Worm (Caenorhabditis elegans) whole organism, L4 larva: ENCODE data around the gene C25F9.12.

Source experiments
- ZK337.2 ChIP-seq: fragments of 200-800 bp; sonication (Bioruptor generic); IDR thresholded peaks from 2 replicates; pipeline ENCODE4 v1.3.6; 2022; ENCODE audit warnings: missing genetic modification reagents, missing genetic modification characterization, missing compliant biosample characterization
- ZK546.5 ChIP-seq, 2 experiments: sonication (generic microtip); optimal IDR thresholded peaks; 2 replicates each; lab custom pipeline; 2017; ENCODE audit warnings: missing biosample characterization in 2 of 2, missing genetic modification characterization in 2 of 2
- aha-1 ChIP-seq: fragments of 150-350 bp; peaks from one replicate; lab custom pipeline; 2014; ENCODE audit warnings: missing biosample characterization, missing genetic modification characterization
- aly-2 ChIP-seq: sonication (generic microtip); optimal IDR thresholded peaks from 2 replicates; lab custom pipeline; 2018; ENCODE audit warnings: missing biosample characterization, missing genetic modification characterization
- ama-1 ChIP-seq: fragments of 150-350 bp; optimal IDR thresholded peaks from 2 replicates; lab custom pipeline; 2014; ENCODE audit warnings: inconsistent platforms, mixed read lengths
- ceh-32 ChIP-seq: sonication (generic microtip); optimal IDR thresholded peaks from 2 replicates; lab custom pipeline; 2016; ENCODE audit warnings: mild to moderate bottlenecking, missing genetic modification characterization, missing compliant biosample characterization; ENCODE audit not compliant: poor library complexity
- ceh-62 ChIP-seq: sonication (generic microtip); optimal IDR thresholded peaks from 2 replicates; lab custom pipeline; 2017; ENCODE audit warnings: missing biosample characterization, missing genetic modification characterization
- ctbp-1 ChIP-seq: fragments of 200-800 bp; sonication (Bioruptor generic); IDR thresholded peaks from 2 replicates; pipeline ENCODE4 v1.3.6; 2022; ENCODE audit warnings: missing genetic modification reagents, missing genetic modification characterization, missing compliant biosample characterization
- daf-16 ChIP-seq, 3 experiments: sonication (generic microtip); optimal IDR thresholded peaks; 2 replicates each; lab custom pipeline; 2016 to 2017; ENCODE audit warnings: missing genetic modification characterization in 3 of 3, missing genetic modification reagents in 3 of 3, mild to moderate bottlenecking in 2 of 3, missing compliant biosample characterization in 2 of 3, missing biosample characterization in 1 of 3, moderate library complexity in 1 of 3
- daf-19 ChIP-seq: fragments of 200-800 bp; sonication (Bioruptor generic); conservative IDR thresholded peaks from 2 replicates; pipeline ENCODE4 v1.3.6; 2022; ENCODE audit warnings: missing genetic modification characterization, missing compliant biosample characterization
- dmd-8 ChIP-seq: fragments of 200-800 bp; sonication (Bioruptor generic); IDR thresholded peaks from 2 replicates; pipeline ENCODE4 v1.3.6; 2022; ENCODE audit warnings: missing genetic modification characterization, missing compliant biosample characterization
- dmd-9 ChIP-seq: fragments of 200-800 bp; sonication (Bioruptor generic); IDR thresholded peaks from 2 replicates; pipeline ENCODE4 v1.3.6; 2022; ENCODE audit warnings: missing genetic modification reagents, missing genetic modification characterization, missing compliant biosample characterization
- dve-1 ChIP-seq: sonication (generic microtip); optimal IDR thresholded peaks from 2 replicates; lab custom pipeline; 2017; ENCODE audit warnings: antibody characterized with exemption, mild to moderate bottlenecking, missing genetic modification characterization, missing compliant biosample characterization; ENCODE audit not compliant: insufficient read depth
- egl-43 ChIP-seq: fragments of 200-800 bp; sonication (Bioruptor generic); IDR thresholded peaks from 2 replicates; pipeline ENCODE4 v1.3.6; 2022; ENCODE audit warnings: missing genetic modification reagents, missing genetic modification characterization, missing compliant biosample characterization
- gei-8 ChIP-seq: fragments of 200-800 bp; sonication (Bioruptor generic); optimal IDR thresholded peaks from 2 replicates; lab custom pipeline; 2018; ENCODE audit warnings: mild to moderate bottlenecking, missing genetic modification characterization, missing compliant biosample characterization
- hlh-11 ChIP-seq: fragments of 200-800 bp; sonication (Bioruptor generic); optimal IDR thresholded peaks from 2 replicates; lab custom pipeline; 2018; ENCODE audit warnings: mild to moderate bottlenecking, missing genetic modification characterization, missing compliant biosample characterization
- hlh-30 ChIP-seq: sonication (generic microtip); optimal IDR thresholded peaks from 2 replicates; lab custom pipeline; 2017; ENCODE audit warnings: antibody characterized with exemption, mild to moderate bottlenecking, missing genetic modification characterization, missing compliant biosample characterization; ENCODE audit not compliant: insufficient read depth
- hmg-1.1 ChIP-seq: fragments of 200-800 bp; sonication (Bioruptor generic); IDR thresholded peaks from 2 replicates; pipeline ENCODE4 v1.3.6; 2022; ENCODE audit warnings: missing genetic modification reagents, missing genetic modification characterization, missing compliant biosample characterization
- lin-15B ChIP-seq: fragments of 150-350 bp; sonication (generic microtip); optimal IDR thresholded peaks from 3 replicates; lab custom pipeline; 2014; ENCODE audit warnings: missing biosample characterization, missing genetic modification characterization
- lin-39 ChIP-seq: fragments of 150-350 bp; optimal IDR thresholded peaks from 2 replicates; lab custom pipeline; 2014; ENCODE audit warnings: missing biosample characterization, missing genetic modification reagents, missing genetic modification characterization
- madf-5 ChIP-seq, 2 experiments: fragments of 200-800 bp; sonication (Bioruptor generic); IDR thresholded peaks; 2 replicates each; pipeline ENCODE4 v1.3.6; 2022; ENCODE audit warnings: missing compliant biosample characterization in 2 of 2, missing genetic modification characterization in 2 of 2
- mxl-2 ChIP-seq: fragments of 200-800 bp; sonication (Bioruptor generic); conservative IDR thresholded peaks from 2 replicates; pipeline ENCODE4 v1.3.6; 2022; ENCODE audit warnings: missing genetic modification reagents, missing genetic modification characterization, missing compliant biosample characterization
- mxl-3 ChIP-seq: fragments of 200-800 bp; sonication (Bioruptor generic); optimal IDR thresholded peaks from 2 replicates; lab custom pipeline; 2018; ENCODE audit warnings: mild to moderate bottlenecking, missing genetic modification characterization, missing compliant biosample characterization
- nhr-102 ChIP-seq: sonication (generic microtip); optimal IDR thresholded peaks from 2 replicates; lab custom pipeline; 2016; ENCODE audit warnings: mild to moderate bottlenecking, missing genetic modification characterization, moderate library complexity, missing compliant biosample characterization
- nhr-11 ChIP-seq: fragments of 150-350 bp; optimal IDR thresholded peaks from 2 replicates; lab custom pipeline; 2014; ENCODE audit warnings: missing biosample characterization, missing genetic modification characterization
- nhr-237 ChIP-seq: sonication (generic microtip); optimal IDR thresholded peaks from 2 replicates; lab custom pipeline; 2017; ENCODE audit warnings: missing biosample characterization, missing genetic modification characterization
- nhr-28 ChIP-seq: fragments of 150-350 bp; optimal IDR thresholded peaks from 2 replicates; lab custom pipeline; 2014; ENCODE audit warnings: missing biosample characterization, missing genetic modification characterization
- nhr-77 ChIP-seq: fragments of 150-350 bp; optimal IDR thresholded peaks from 2 replicates; lab custom pipeline; 2014; ENCODE audit warnings: missing biosample characterization, missing genetic modification characterization
- php-3 ChIP-seq: fragments of 200-800 bp; sonication (Bioruptor generic); IDR thresholded peaks from 2 replicates; pipeline ENCODE4 v1.3.6; 2022; ENCODE audit warnings: missing genetic modification reagents, missing genetic modification characterization, missing compliant biosample characterization
- pqm-1 ChIP-seq: sonication (generic microtip); optimal IDR thresholded peaks from 2 replicates; lab custom pipeline; 2017; ENCODE audit warnings: missing biosample characterization, missing genetic modification characterization
- saeg-2 ChIP-seq: fragments of 200-800 bp; sonication (Bioruptor generic); IDR thresholded peaks from 2 replicates; pipeline ENCODE4 v1.3.6; 2022; ENCODE audit warnings: missing genetic modification reagents, missing genetic modification characterization, missing compliant biosample characterization
- tra-1 ChIP-seq: fragments of 200-800 bp; sonication (Bioruptor generic); IDR thresholded peaks from 2 replicates; pipeline ENCODE4 v1.3.6; 2022; ENCODE audit warnings: missing genetic modification reagents, missing genetic modification characterization, missing compliant biosample characterization
- unc-62 ChIP-seq, 3 experiments: fragments of 150-350 bp in 1 of 3; sonication (generic microtip); optimal IDR thresholded peaks in 2 of 3; peaks in 1 of 3; 1 replicate in 1 of 3; 2 replicates in 2 of 3; lab custom pipeline; 2014 to 2017; ENCODE audit warnings: missing biosample characterization in 3 of 3, missing genetic modification characterization in 3 of 3, missing genetic modification reagents in 3 of 3, missing genotype in 1 of 3
- zfp-3 ChIP-seq: fragments of 200-800 bp; sonication (Bioruptor generic); conservative IDR thresholded peaks from 2 replicates; pipeline ENCODE4 v1.3.6; 2022; ENCODE audit warnings: missing genetic modification reagents, missing genetic modification characterization, missing compliant biosample characterization
- zip-2 ChIP-seq: fragments of 150-350 bp; optimal IDR thresholded peaks from 2 replicates; lab custom pipeline; 2014; ENCODE audit warnings: missing biosample characterization, missing genetic modification characterization

C25F9.12 gene

DNA sequence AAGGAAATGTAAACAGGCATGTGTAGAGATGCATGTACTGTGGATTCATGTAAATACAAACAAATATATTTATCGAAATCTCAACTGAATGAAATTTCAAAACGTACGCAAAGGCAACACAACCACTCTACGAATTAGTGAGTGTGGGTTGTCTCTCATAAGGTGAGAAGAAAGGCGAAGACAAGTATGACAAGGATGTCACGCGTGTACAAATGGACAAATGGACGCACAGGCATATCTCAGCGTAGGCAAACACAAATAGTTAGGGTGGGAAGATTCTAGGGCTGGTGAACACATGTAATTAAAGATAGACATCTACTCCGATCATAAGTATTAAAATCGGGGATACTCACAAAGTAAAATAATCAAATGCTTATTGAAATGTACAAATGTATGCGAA is 25.3 kb upstream of the C25F9.12 start:
- TF ChIP-seq dve-1 (no peak), nhr-11 (tag; lab: Kevin White, UChicago) (no peak), mxl-3 (peak; percentile 19), ceh-32 (tag; lab: Kevin White, UChicago) (no peak), mxl-2 (GFP tag; lab: Robert Waterston, UW) (no peak), hlh-30 (tag; lab: Kevin White, UChicago) (peak; percentile 77), egl-43 (no peak), ctbp-1 (GFP tag; lab: Robert Waterston, UW) (no peak), saeg-2 (no peak), nhr-237 (tag; lab: Kevin White, UChicago) (no peak), gei-8 (GFP tag; lab: Kevin White, UChicago) (no peak), unc-62 (GFP tag; optimal IDR thresholded peaks at IDR 0.05 in 1 of 2; lab: Kevin White, UChicago) (peak in 1 of 2 experiments; percentile 61), unc-62 (tag; optimal IDR thresholded peaks at IDR 0.05; lab: Kevin White, UChicago) (no peak), dmd-8 (GFP tag; lab: Robert Waterston, UW) (no peak), lin-15B (no peak), dmd-9 (GFP tag; lab: Robert Waterston, UW) (no peak), tra-1 (GFP tag; lab: Robert Waterston, UW) (no peak), nhr-102 (tag; lab: Kevin White, UChicago) (no peak), zip-2 (no peak), hlh-11 (peak; percentile 11), madf-5 (GFP tag; IDR thresholded peaks at IDR 0.05; lab: Robert Waterston, UW) (no peak), ama-1 (no peak)

DNA sequence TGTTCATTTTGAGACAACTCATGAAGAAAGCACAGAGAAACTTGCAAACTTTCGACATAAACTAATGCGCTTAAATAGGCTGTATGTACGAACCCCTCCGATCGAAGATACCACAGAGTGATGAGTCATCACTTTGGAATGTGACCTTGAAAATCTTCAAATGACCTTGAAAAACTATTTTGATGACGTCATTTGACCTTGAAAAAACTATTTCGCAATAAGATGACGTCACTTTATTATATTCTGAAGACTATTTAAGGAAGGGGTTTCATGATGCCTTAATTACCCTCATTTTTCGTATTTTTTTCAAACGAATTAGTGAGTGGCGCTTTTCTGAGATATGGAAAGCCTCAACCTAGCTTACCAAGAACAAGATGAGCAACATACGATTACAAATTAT is 18.4 kb upstream of the C25F9.12 start, which contains the start of gene C25F9.2:
TSS of gene C25F9.2 (plus strand) at position 341 of the 400 bp plus-strand sequence.
- TF ChIP-seq aha-1 (tag; lab: Kevin White, UChicago) (no peak), nhr-77 (tag; lab: Kevin White, UChicago) (no peak), aly-2 (tag; lab: Kevin White, UChicago) (no peak), daf-19 (GFP tag; lab: Robert Waterston, UW) (no peak), dmd-9 (GFP tag; lab: Robert Waterston, UW) (no peak), ZK337.2 (GFP tag; lab: Robert Waterston, UW) (no peak)

DNA sequence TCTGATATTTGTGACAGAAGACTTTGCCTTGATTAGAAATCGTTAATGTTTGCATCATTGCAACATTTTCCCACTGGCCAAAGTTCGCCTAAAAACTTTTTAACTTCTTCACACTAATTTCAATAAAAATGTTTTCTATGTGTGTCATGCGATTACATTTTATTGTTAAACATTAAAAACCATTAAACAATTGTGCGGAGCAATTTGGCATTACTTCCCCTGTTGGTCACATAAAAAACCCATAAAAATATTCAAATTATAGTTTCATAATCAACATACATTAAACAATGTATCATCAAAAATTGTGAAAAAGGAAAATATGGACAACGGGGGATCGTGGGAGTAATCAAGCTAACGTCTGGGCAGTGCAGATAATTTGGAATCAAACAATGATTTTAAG is 16.5 kb upstream of the C25F9.12 start:
- peak; percentile 6 for TF ChIP-seq nhr-28
- peak; percentile 94 for TF ChIP-seq php-3 (GFP tag; lab: Robert Waterston, UW)

DNA sequence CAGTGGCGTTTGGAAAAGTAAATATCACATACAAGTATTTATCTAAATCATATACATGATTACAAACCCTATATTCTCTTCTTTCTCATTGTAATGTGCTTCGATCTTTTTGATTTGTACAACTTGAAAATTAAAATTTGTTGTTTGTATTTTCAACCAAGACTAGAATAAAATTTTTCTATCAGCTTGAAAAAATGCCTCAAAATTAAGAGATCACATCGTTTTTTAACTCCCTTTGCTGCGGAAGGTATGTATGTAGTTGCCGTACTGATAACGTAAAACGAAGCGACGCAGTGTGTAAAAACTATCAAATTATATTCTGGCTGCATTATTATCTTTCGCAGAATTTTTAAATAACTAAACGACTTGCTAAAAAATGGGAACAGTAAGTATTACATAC is 15.1 kb upstream of the C25F9.12 start, which contains the start of gene C25F9.15:
TSS of gene C25F9.15 (plus strand) at position 301 of the 400 bp plus-strand sequence.
- TF ChIP-seq ceh-62 (tag; lab: Kevin White, UChicago) (no peak), lin-39 (tag; lab: Kevin White, UChicago) (no peak), ZK546.5 (tag; optimal IDR thresholded peaks at IDR 0.05; lab: Kevin White, UChicago) (no peak), hlh-30 (tag; lab: Kevin White, UChicago) (no peak), hmg-1.1 (GFP tag; lab: Robert Waterston, UW) (no peak), dve-1 (peak; percentile 30), nhr-28 (peak; percentile 30), mxl-2 (GFP tag; lab: Robert Waterston, UW) (no peak), pqm-1 (tag; lab: Kevin White, UChicago) (peak; percentile 34), zfp-3 (GFP tag; lab: Robert Waterston, UW) (no peak), daf-16 (GFP tag; optimal IDR thresholded peaks at IDR 0.05; lab: Kevin White, UChicago) (no peak), daf-16 (tag; optimal IDR thresholded peaks at IDR 0.05; lab: Kevin White, UChicago) (no peak)
